Fruit fly (Drosophila melanogaster): ENCODE data around the gene Nepl11.
A peak's percentile ranks its signal among the peaks of the same experiment; 100 is the strongest.

The Nepl11 gene

dm6 chr3R:4310683-4311066 is 16.0 kb upstream of the Nepl11 start, which contains the start of gene Vps24 (continued):
- TF ChIP-seq row (GFP tag; IDR thresholded peaks at IDR 0.05) (peak; percentile 59), fru (optimal IDR thresholded peaks at IDR 0.05) (no peak), knrl (GFP tag; IDR thresholded peaks at IDR 0.05; ENCODE audit: partially characterized antibody) (peak; percentile 53; the same call in 2 of the 3 replicates), CG13287 (GFP tag; IDR thresholded peaks at IDR 0.05; ENCODE audit: partially characterized antibody) (peak; percentile 56), Awh (GFP tag; IDR thresholded peaks at IDR 0.05) (no peak), sob (GFP tag; IDR thresholded peaks at IDR 0.05) (no peak), Opbp (GFP tag; IDR thresholded peaks at IDR 0.05; ENCODE audit: partially characterized antibody) (peak; percentile 20; the same call in 1 of the 3 replicates), CG9817 (tag; optimal IDR thresholded peaks at IDR 0.05) (no peak), CG6272 (GFP tag; IDR thresholded peaks at IDR 0.05) (no peak), ewg (GFP tag; optimal IDR thresholded peaks at IDR 0.05) (no peak), Bgb (GFP tag; IDR thresholded peaks at IDR 0.05; ENCODE audit: partially characterized antibody) (peak; percentile 37; the same call in 1 of the 2 replicates), luna (GFP tag; optimal IDR thresholded peaks at IDR 0.05) (no peak), CG11085 (GFP tag; IDR thresholded peaks at IDR 0.05) (no peak), Optix (GFP tag; IDR thresholded peaks at IDR 0.05) (no peak), CG4820 (GFP tag; optimal IDR thresholded peaks at IDR 0.05) (no peak), unpg (GFP tag; optimal IDR thresholded peaks at IDR 0.05) (no peak), btn (GFP tag; optimal IDR thresholded peaks at IDR 0.05) (no peak), Scr (GFP tag; IDR thresholded peaks at IDR 0.05; ENCODE audit: partially characterized antibody) (peak; percentile 66), ab (GFP tag; optimal IDR thresholded peaks at IDR 0.05) (no peak), so (GFP tag; IDR thresholded peaks at IDR 0.05) (no peak), Ravus (GFP tag; IDR thresholded peaks at IDR 0.05) (no peak), CG7271 (tag; optimal IDR thresholded peaks at IDR 0.05) (no peak), CG13424 (tag; optimal IDR thresholded peaks at IDR 0.05) (no peak), CG5245 (GFP tag; optimal IDR thresholded peaks at IDR 0.05) (no peak), Sry-δ (GFP tag; optimal IDR thresholded peaks at IDR 0.05) (peak; percentile 0), Bteb2 (GFP tag; optimal IDR thresholded peaks at IDR 0.05) (no peak), gfzf (GFP tag; optimal IDR thresholded peaks at IDR 0.05) (no peak), ara (GFP tag; IDR thresholded peaks at IDR 0.05) (no peak), Meics (GFP tag; optimal IDR thresholded peaks at IDR 0.05) (no peak), sens (GFP tag) (peak; percentile 67), CG17612 (GFP tag; IDR thresholded peaks at IDR 0.05) (no peak), CG1024 (GFP tag; IDR thresholded peaks at IDR 0.05) (no peak), CG34224 (GFP tag; IDR thresholded peaks at IDR 0.05; ENCODE audit: partially characterized antibody) (0 out of 3 replicates have a peak, but pooled peaks have one; percentile 21), CG11560 (tag; IDR thresholded peaks at IDR 0.05) (no peak), insv (GFP tag; optimal IDR thresholded peaks at IDR 0.05) (peak in 1 of 2 experiments; percentile 85), Asciz (GFP tag; optimal IDR thresholded peaks at IDR 0.05) (no peak), CG13894 (tag; optimal IDR thresholded peaks at IDR 0.05) (no peak), CG2129 (GFP tag; IDR thresholded peaks at IDR 0.05; ENCODE audit: partially characterized antibody) (peak; percentile 30; the same call in 1 of the 2 replicates), eve (GFP tag; optimal IDR thresholded peaks at IDR 0.05) (no peak), hkb (optimal IDR thresholded peaks at IDR 0.05) (no peak), hkb (GFP tag; IDR thresholded peaks at IDR 0.05) (no peak), pnt (GFP tag; optimal IDR thresholded peaks at IDR 0.05) (no peak), CG11723 (GFP tag; optimal IDR thresholded peaks at IDR 0.05) (no peak), CG2712 (tag; optimal IDR thresholded peaks at IDR 0.05) (no peak), CG3838 (GFP tag; optimal IDR thresholded peaks at IDR 0.05) (no peak), CG13123 (GFP tag; optimal IDR thresholded peaks at IDR 0.05) (no peak), CG8944 (GFP tag; optimal IDR thresholded peaks at IDR 0.05) (no peak), CG10366 (GFP tag; IDR thresholded peaks at IDR 0.05) (no peak), stwl (tag; optimal IDR thresholded peaks at IDR 0.05) (peak; percentile 6), onecut (GFP tag; IDR thresholded peaks at IDR 0.05) (no peak), TFAM (GFP tag; optimal IDR thresholded peaks at IDR 0.05) (no peak), Kr (GFP tag; optimal IDR thresholded peaks at IDR 0.05) (no peak)

All from whole organism, embryonic.